Worm (Caenorhabditis elegans) whole organism, L4 larva: Measurements from ENCODE around the gene drr-2.

Experiments used
- ama-1 ChIP-seq: fragments of 150-350 bp; optimal IDR thresholded peaks from 2 replicates; lab custom pipeline; 2014; ENCODE audit warnings: inconsistent platforms, mixed read lengths
- lin-15B ChIP-seq: fragments of 150-350 bp; sonication (generic microtip); optimal IDR thresholded peaks from 3 replicates; lab custom pipeline; 2014; ENCODE audit warnings: missing biosample characterization, missing genetic modification characterization
- lsy-2 ChIP-seq, 2 experiments: fragments of 150-350 bp in 1 of 2; sonication (generic microtip) in 1 of 2; optimal IDR thresholded peaks; 2 replicates each; lab custom pipeline; 2014 to 2017; ENCODE audit warnings: missing biosample characterization in 2 of 2, missing genetic modification characterization in 2 of 2
- nhr-237 ChIP-seq: sonication (generic microtip); optimal IDR thresholded peaks from 2 replicates; lab custom pipeline; 2017; ENCODE audit warnings: missing biosample characterization, missing genetic modification characterization
- nhr-76 ChIP-seq: fragments of 150-350 bp; optimal IDR thresholded peaks from 2 replicates; lab custom pipeline; 2014; ENCODE audit warnings: missing biosample characterization, missing genetic modification characterization
- pqm-1 ChIP-seq: sonication (generic microtip); optimal IDR thresholded peaks from 2 replicates; lab custom pipeline; 2017; ENCODE audit warnings: missing biosample characterization, missing genetic modification characterization
- tag-97 ChIP-seq: fragments of 200-800 bp; sonication (Bioruptor generic); IDR thresholded peaks from 2 replicates; pipeline ENCODE4 v1.3.6; 2022; ENCODE audit warnings: missing genetic modification characterization, missing compliant biosample characterization

DNA sequence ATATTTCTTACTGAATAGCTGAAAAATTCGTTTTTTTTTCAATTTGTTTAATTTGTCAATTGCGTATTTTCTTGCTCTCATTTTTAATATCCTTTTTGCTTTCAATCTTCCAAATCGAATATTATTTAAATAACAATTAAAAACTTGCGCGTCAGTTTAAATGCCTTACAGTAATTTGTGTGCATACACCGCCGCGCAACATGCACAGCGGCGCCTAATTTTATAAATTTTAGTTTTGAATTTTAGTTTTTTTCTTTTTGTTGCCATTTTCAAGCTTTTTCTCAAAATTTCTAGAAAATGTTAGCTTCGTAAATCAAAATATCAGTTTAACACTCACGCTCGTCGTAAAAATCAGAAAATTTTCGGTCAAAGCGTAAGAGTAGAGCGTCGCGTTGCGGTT is 39.9 kb upstream of the drr-2 start:
- TF ChIP-seq nhr-76 (no peak), ama-1 (lab: Kevin White, UChicago) (no peak), lin-15B (tag; lab: Kevin White, UChicago) (no peak), tag-97 (GFP tag; lab: Robert Waterston, UW) (no peak), nhr-237 (tag; lab: Kevin White, UChicago) (no peak), lsy-2 (tag; optimal IDR thresholded peaks at IDR 0.05; lab: Kevin White, UChicago) (peak in 1 of 2 experiments; percentile 61), pqm-1 (tag; lab: Kevin White, UChicago) (no peak)
